Fruit fly (Drosophila melanogaster) whole organism, wandering third instar larva: ENCODE data around the gene CG1113.

Experiments used
- Abd-B ChIP-seq: fragments of >200 bp; optimal IDR thresholded peaks from 2 replicates; lab custom pipeline; 2017; ENCODE audit warnings: missing biosample characterization, missing genetic modification characterization
- CG32264 ChIP-seq: fragments of 200-800 bp; sonication (Bioruptor generic); optimal IDR thresholded peaks from 2 replicates; lab custom pipeline; 2016; ENCODE audit warnings: missing biosample characterization, missing genetic modification characterization
- CG9705 ChIP-seq: fragments of 200-800 bp; sonication (Bioruptor generic); optimal IDR thresholded peaks from 2 replicates; lab custom pipeline; 2018; ENCODE audit warnings: missing biosample characterization, mild to moderate bottlenecking, missing genetic modification characterization
- CrebA ChIP-seq: fragments of 200-800 bp; sonication (Bioruptor generic); optimal IDR thresholded peaks from 2 replicates; lab custom pipeline; 2016; ENCODE audit warnings: missing biosample characterization, mild to moderate bottlenecking, missing genetic modification characterization, borderline replicate concordance
- Dfd ChIP-seq: fragments of >200 bp; optimal IDR thresholded peaks from 2 replicates; lab custom pipeline; 2017; ENCODE audit warnings: missing biosample characterization, missing genetic modification characterization
- Dif ChIP-seq: fragments of 200-275, 200-300 bp; sonication (Bioruptor generic); optimal IDR thresholded peaks from 2 replicates; lab custom pipeline; 2018; ENCODE audit warnings: missing biosample characterization, missing genetic modification characterization; ENCODE audit not compliant: partially characterized antibody
- GATAd ChIP-seq: sonication (Bioruptor generic); optimal IDR thresholded peaks from 2 replicates; lab custom pipeline; 2016; ENCODE audit warnings: missing biosample characterization, missing genetic modification characterization
- HLH106 ChIP-seq: fragments of 200-800 bp; optimal IDR thresholded peaks from 3 replicates; lab custom pipeline; 2019; ENCODE audit warnings: missing biosample characterization, mild to moderate bottlenecking, missing genetic modification characterization, moderate library complexity
- Hnf4 ChIP-seq: fragments of 200-800 bp; sonication (Bioruptor generic); optimal IDR thresholded peaks from 2 replicates; lab custom pipeline; 2016; ENCODE audit warnings: missing biosample characterization, mild to moderate bottlenecking, missing genetic modification characterization
- Hr78 ChIP-seq: fragments of >200 bp; optimal IDR thresholded peaks from 2 replicates; lab custom pipeline; 2017; ENCODE audit warnings: missing biosample characterization, missing genetic modification characterization
- Hr83 ChIP-seq: fragments of 200-300 bp; sonication (Bioruptor generic); optimal IDR thresholded peaks from 2 replicates; lab custom pipeline; 2016; ENCODE audit warnings: missing biosample characterization, mild to moderate bottlenecking, missing genetic modification characterization, moderate library complexity; ENCODE audit not compliant: poor library complexity, severe bottlenecking
- Jra ChIP-seq: sonication (Bioruptor generic); optimal IDR thresholded peaks from 2 replicates; lab custom pipeline; 2016; ENCODE audit warnings: missing biosample characterization, missing genetic modification characterization
- Mio ChIP-seq: sonication (Bioruptor generic); optimal IDR thresholded peaks from 2 replicates; lab custom pipeline; 2016; ENCODE audit warnings: missing biosample characterization, missing genetic modification characterization
- Myc ChIP-seq: fragments of >200 bp; optimal IDR thresholded peaks from 2 replicates; lab custom pipeline; 2017
- N ChIP-seq: fragments of >200 bp; optimal IDR thresholded peaks from 2 replicates; lab custom pipeline; 2018; ENCODE audit warnings: missing biosample characterization, missing external identifiers, missing genetic modification characterization
- OdsH ChIP-seq: fragments of 200-800 bp; sonication (Bioruptor generic); optimal IDR thresholded peaks from 2 replicates; lab custom pipeline; 2016; ENCODE audit warnings: missing biosample characterization, mild to moderate bottlenecking, missing genetic modification characterization
- Rel ChIP-seq, 2 experiments: fragments of 200-800 bp; sonication (Bioruptor generic) in 1 of 2; optimal IDR thresholded peaks; 2 replicates in 1 of 2; 3 replicates in 1 of 2; lab custom pipeline; 2016 to 2019; ENCODE audit warnings: mild to moderate bottlenecking in 2 of 2, missing biosample characterization in 2 of 2, missing genetic modification characterization in 2 of 2, moderate library complexity in 1 of 2
- Sp1 ChIP-seq: fragments of 200-800 bp; sonication (Bioruptor generic); optimal IDR thresholded peaks from 3 replicates; lab custom pipeline; 2019; ENCODE audit warnings: missing biosample characterization, mild to moderate bottlenecking, missing genetic modification characterization, moderate library complexity
- Vsx2 ChIP-seq: fragments of 200-300, 225-300 bp; sonication (Bioruptor generic); optimal IDR thresholded peaks from 2 replicates; lab custom pipeline; 2018; ENCODE audit warnings: missing biosample characterization, missing genetic modification characterization; ENCODE audit not compliant: partially characterized antibody
- br ChIP-seq: fragments of 200-800 bp; sonication (Bioruptor generic); optimal IDR thresholded peaks from 2 replicates; lab custom pipeline; 2016; ENCODE audit warnings: missing biosample characterization, missing genetic modification characterization
- brk ChIP-seq: fragments of 200-800 bp; sonication (Bioruptor generic); optimal IDR thresholded peaks from 2 replicates; lab custom pipeline; 2016; ENCODE audit warnings: missing biosample characterization, mild to moderate bottlenecking, missing genetic modification characterization
- dl ChIP-seq, 2 experiments: fragments of 175-275, 200-275 bp in 1 of 2; fragments of 200-275 bp in 1 of 2; sonication (Bioruptor generic); optimal IDR thresholded peaks; lab custom pipeline; 2018; ENCODE audit warnings: mild to moderate bottlenecking in 2 of 2, missing biosample characterization in 2 of 2, missing genetic modification characterization in 2 of 2, moderate library complexity in 2 of 2; ENCODE audit not compliant: partially characterized antibody in 2 of 2, insufficient read depth in 1 of 2
- dmrt93B ChIP-seq: fragments of 200-800 bp; sonication (Bioruptor generic); optimal IDR thresholded peaks from 2 replicates; lab custom pipeline; 2018; ENCODE audit warnings: missing biosample characterization, mild to moderate bottlenecking, missing genetic modification characterization
- dsf ChIP-seq: sonication (Bioruptor generic); optimal IDR thresholded peaks from 2 replicates; lab custom pipeline; 2016; ENCODE audit warnings: missing biosample characterization, missing genetic modification characterization, borderline replicate concordance
- ey ChIP-seq: fragments of 200-800 bp; sonication (Bioruptor generic); optimal IDR thresholded peaks from 2 replicates; lab custom pipeline; 2016; ENCODE audit warnings: missing biosample characterization, missing genetic modification characterization
- foxo ChIP-seq, 2 experiments: fragments of 200-800 bp; sonication (Bioruptor generic); optimal IDR thresholded peaks; 2 replicates in 1 of 2; 3 replicates in 1 of 2; lab custom pipeline; 2016 to 2017; ENCODE audit warnings: missing biosample characterization in 2 of 2, missing genetic modification characterization in 2 of 2
- fru ChIP-seq: fragments of 200-800 bp; sonication (Bioruptor generic); optimal IDR thresholded peaks from 3 replicates; lab custom pipeline; 2016; ENCODE audit warnings: missing biosample characterization, mild to moderate bottlenecking, missing genetic modification characterization
- h ChIP-seq: fragments of 200-800 bp; sonication (Bioruptor generic); optimal IDR thresholded peaks from 3 replicates; lab custom pipeline; 2016; ENCODE audit warnings: missing biosample characterization, mild to moderate bottlenecking, missing genetic modification characterization
- jim ChIP-seq: fragments of 175-275, 200-325 bp; sonication (Bioruptor generic); optimal IDR thresholded peaks from 2 replicates; lab custom pipeline; 2016; ENCODE audit warnings: missing biosample characterization, mild to moderate bottlenecking, missing genetic modification characterization
- lola ChIP-seq: fragments of >200 bp; optimal IDR thresholded peaks from 2 replicates; lab custom pipeline; 2017; ENCODE audit warnings: missing biosample characterization, missing genetic modification characterization
- pan ChIP-seq: fragments of >200 bp; optimal IDR thresholded peaks from 2 replicates; lab custom pipeline; 2017
- psq ChIP-seq: fragments of 200-800 bp; sonication (Bioruptor generic); optimal IDR thresholded peaks from 3 replicates; lab custom pipeline; 2017; ENCODE audit warnings: missing biosample characterization, mild to moderate bottlenecking, missing genetic modification characterization, moderate library complexity
- rgr ChIP-seq: fragments of 200-800 bp; sonication (Bioruptor generic); optimal IDR thresholded peaks from 3 replicates; lab custom pipeline; 2016; ENCODE audit warnings: missing biosample characterization, mild to moderate bottlenecking, missing genetic modification characterization
- sage ChIP-seq: fragments of 200-800 bp; sonication (Bioruptor generic); optimal IDR thresholded peaks from 2 replicates; lab custom pipeline; 2016; ENCODE audit warnings: missing biosample characterization, mild to moderate bottlenecking, missing genetic modification characterization
- sv ChIP-seq: fragments of 200-800 bp; sonication (Bioruptor generic); optimal IDR thresholded peaks from 3 replicates; lab custom pipeline; 2016; ENCODE audit warnings: missing biosample characterization, missing genetic modification characterization
- tai ChIP-seq: sonication (Bioruptor generic); optimal IDR thresholded peaks from 2 replicates; lab custom pipeline; 2016; ENCODE audit warnings: missing biosample characterization, missing genetic modification characterization
- usp ChIP-seq: fragments of >200 bp; optimal IDR thresholded peaks from 2 replicates; lab custom pipeline; 2017; ENCODE audit warnings: missing biosample characterization, missing genetic modification characterization
- woc ChIP-seq: sonication (Bioruptor generic); optimal IDR thresholded peaks from 2 replicates; lab custom pipeline; 2016; ENCODE audit warnings: missing biosample characterization, mild to moderate bottlenecking, missing genetic modification characterization

CG1113 gene

DNA sequence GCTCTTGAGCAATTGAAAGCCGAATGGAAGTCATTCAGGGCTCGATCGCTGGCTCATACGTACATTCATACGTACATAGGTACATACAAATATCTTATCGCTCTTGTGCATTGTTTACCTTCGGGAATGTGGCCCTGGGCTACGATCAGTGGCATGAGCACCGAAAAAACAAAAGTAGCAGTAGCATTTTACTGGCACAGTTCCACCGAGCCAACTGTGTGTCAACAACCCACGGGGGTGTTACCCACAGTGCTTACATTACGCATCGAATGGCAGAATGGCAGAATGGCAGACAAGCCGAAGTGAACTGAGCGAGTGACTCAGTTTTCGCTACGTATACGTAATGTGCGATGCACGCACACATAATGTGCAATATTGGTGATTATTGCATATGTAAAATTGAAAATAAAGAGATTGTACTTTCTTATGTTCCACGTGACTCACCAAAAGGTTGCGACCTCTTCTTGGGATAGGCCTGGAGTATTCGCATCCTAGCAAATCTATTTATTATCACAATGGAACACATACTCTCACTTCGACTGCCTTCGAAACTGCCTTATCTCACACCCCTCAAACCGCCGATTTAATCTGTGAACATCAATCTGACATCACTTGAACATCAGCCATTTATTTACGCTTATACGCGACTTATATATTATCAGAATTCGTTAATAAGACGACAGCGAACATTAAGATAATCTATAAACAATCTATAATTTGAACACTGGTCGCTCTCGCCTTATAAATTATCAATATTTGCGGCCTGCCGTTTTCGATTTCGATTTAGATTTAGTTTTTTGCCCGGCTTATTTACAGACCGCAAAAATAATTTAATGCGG lies 50.2 kb downstream of the CG1113 start:
- TF ChIP-seq Hnf4 (peak; percentile 1), dl (GFP tag; optimal IDR thresholded peaks at IDR 0.05; lab: Kevin White, UChicago; ENCODE audit: insufficient read depth in 1 of 2, partially characterized antibody in 2 of 2) (no peak), Myc (lab: Kevin White, UChicago) (no peak), jim (GFP tag; lab: Kevin White, UChicago) (no peak), sv (no peak), tai (GFP tag; lab: Kevin White, UChicago) (no peak), Abd-B (no peak), usp (GFP tag; lab: Kevin White, UChicago) (no peak), CG32264 (GFP tag; lab: Kevin White, UChicago) (no peak), lola (GFP tag; lab: Kevin White, UChicago) (no peak), dsf (GFP tag; lab: Kevin White, UChicago) (no peak), Rel (GFP tag; optimal IDR thresholded peaks at IDR 0.05; lab: Kevin White, UChicago) (no peak), Rel (tag; optimal IDR thresholded peaks at IDR 0.05; lab: Kevin White, UChicago) (peak; percentile 72), Mio (GFP tag; lab: Kevin White, UChicago) (no peak), OdsH (GFP tag; lab: Kevin White, UChicago) (peak; percentile 29), GATAd (GFP tag; lab: Kevin White, UChicago) (no peak), foxo (GFP tag; optimal IDR thresholded peaks at IDR 0.05; lab: Kevin White, UChicago) (peak in 1 of 2 experiments; percentile 38), Dif (GFP tag; lab: Kevin White, UChicago) (no peak), HLH106 (tag; lab: Kevin White, UChicago) (no peak), Hr78 (GFP tag; lab: Kevin White, UChicago) (no peak), brk (GFP tag; lab: Kevin White, UChicago) (no peak), Vsx2 (no peak), psq (peak; percentile 7), ey (GFP tag; lab: Kevin White, UChicago) (no peak), Hr83 (GFP tag; lab: Kevin White, UChicago) (peak; percentile 59), Sp1 (GFP tag; lab: Kevin White, UChicago) (peak; percentile 32), pan (no peak), rgr (GFP tag; lab: Kevin White, UChicago) (peak; percentile 25), br (peak; percentile 35), woc (no peak), CG9705 (GFP tag; lab: Kevin White, UChicago) (no peak), CrebA (GFP tag; lab: Kevin White, UChicago) (no peak), Dfd (no peak), dmrt93B (GFP tag; lab: Kevin White, UChicago) (no peak), fru (GFP tag; lab: Kevin White, UChicago) (peak; percentile 6), N (GFP tag; lab: Kevin White, UChicago) (no peak), h (GFP tag; lab: Kevin White, UChicago) (peak; percentile 47), sage (GFP tag; lab: Kevin White, UChicago) (no peak), Jra (GFP tag; lab: Kevin White, UChicago) (peak; percentile 17)
